Fruit fly (Drosophila melanogaster) whole organism, prepupa: ENCODE data around the gene CG10874.

Experiments used
- Blimp-1 ChIP-seq: fragments of 200-800 bp; sonication (Bioruptor generic); optimal IDR thresholded peaks from 3 replicates; lab custom pipeline; 2017; ENCODE audit warnings: missing biosample characterization, missing genetic modification characterization, mild to moderate bottlenecking, moderate library complexity, missing genetic modification reagents
- CG10631 ChIP-seq: fragments of 200-800 bp; sonication (Bioruptor generic); optimal IDR thresholded peaks from 2 replicates; lab custom pipeline; 2016; ENCODE audit warnings: missing biosample characterization, missing genetic modification characterization
- CG11294 ChIP-seq: fragments of 200-800 bp; sonication (Bioruptor generic); IDR thresholded peaks from 2 replicates; pipeline ENCODE4 v1.3.6; 2022; ENCODE audit warnings: missing biosample characterization, missing genetic modification characterization
- CG11762 ChIP-seq: fragments of 200-800 bp; sonication (Bioruptor generic); optimal IDR thresholded peaks from 3 replicates; lab custom pipeline; 2016; ENCODE audit warnings: missing biosample characterization, missing genetic modification characterization; ENCODE audit not compliant: insufficient read depth
- CG15336 ChIP-seq: fragments of 200-800 bp; sonication (Bioruptor generic); IDR thresholded peaks from 2 replicates; pipeline ENCODE4 v1.3.6; 2022; ENCODE audit warnings: missing biosample characterization, missing genetic modification characterization
- CG1621 ChIP-seq: fragments of 200-800 bp; sonication (Bioruptor generic); optimal IDR thresholded peaks from 3 replicates; lab custom pipeline; 2018; ENCODE audit warnings: missing biosample characterization, mild to moderate bottlenecking, missing genetic modification characterization
- CG16779 ChIP-seq: fragments of 200-800 bp; sonication (Bioruptor generic); optimal IDR thresholded peaks from 3 replicates; lab custom pipeline; 2017; ENCODE audit warnings: missing biosample characterization, mild to moderate bottlenecking, missing genetic modification characterization
- CG3032 ChIP-seq: fragments of 200-800 bp; optimal IDR thresholded peaks from 2 replicates; lab custom pipeline; 2019; ENCODE audit warnings: missing biosample characterization, mild to moderate bottlenecking, missing genetic modification characterization, moderate library complexity
- CG31627 ChIP-seq: fragments of 200-800 bp; sonication (Bioruptor generic); optimal IDR thresholded peaks from 3 replicates; lab custom pipeline; 2016; ENCODE audit warnings: missing biosample characterization, missing genetic modification characterization
- CG32006 ChIP-seq: fragments of 200-800 bp; sonication (Bioruptor generic); optimal IDR thresholded peaks from 3 replicates; lab custom pipeline; 2017; ENCODE audit warnings: missing biosample characterization, mild to moderate bottlenecking, missing genetic modification characterization
- CG34406 ChIP-seq: fragments of 200-800 bp; sonication (Bioruptor generic); optimal IDR thresholded peaks from 3 replicates; lab custom pipeline; 2016; ENCODE audit warnings: missing biosample characterization, missing genetic modification characterization
- CG3919 ChIP-seq: fragments of 200-800 bp; sonication (Bioruptor generic); optimal IDR thresholded peaks from 3 replicates; lab custom pipeline; 2016; ENCODE audit warnings: missing biosample characterization, missing genetic modification characterization
- CG4318 ChIP-seq: fragments of 200-800 bp; sonication (Bioruptor generic); optimal IDR thresholded peaks from 3 replicates; lab custom pipeline; 2017; ENCODE audit warnings: missing biosample characterization, mild to moderate bottlenecking, missing genetic modification characterization
- CG6163 ChIP-seq: fragments of 200-800 bp; sonication (Bioruptor generic); IDR thresholded peaks from 3 replicates; pipeline ENCODE4 v1.3.6; 2022; ENCODE audit warnings: missing biosample characterization, missing genetic modification characterization
- CG6792 ChIP-seq: fragments of 200-800 bp; sonication (Bioruptor generic); optimal IDR thresholded peaks from 3 replicates; lab custom pipeline; 2016; ENCODE audit warnings: missing biosample characterization, missing genetic modification characterization
- CG6808 ChIP-seq: fragments of 200-800 bp; sonication (Bioruptor generic); optimal IDR thresholded peaks from 3 replicates; lab custom pipeline; 2017; ENCODE audit warnings: missing biosample characterization, missing genetic modification characterization, mild to moderate bottlenecking, moderate library complexity, missing genetic modification reagents
- CG6854 ChIP-seq: fragments of 200-800 bp; sonication (Bioruptor generic); optimal IDR thresholded peaks from 2 replicates; lab custom pipeline; 2017; ENCODE audit warnings: missing biosample characterization, mild to moderate bottlenecking, missing genetic modification characterization
- CG7368 ChIP-seq: fragments of 200-800 bp; sonication (Bioruptor generic); optimal IDR thresholded peaks from 3 replicates; lab custom pipeline; 2016; ENCODE audit warnings: missing biosample characterization, missing genetic modification characterization
- CG8119 ChIP-seq: fragments of 200-800 bp; sonication (Bioruptor generic); IDR thresholded peaks from 3 replicates; pipeline ENCODE4 v1.3.6; 2022; ENCODE audit warnings: missing biosample characterization, missing genetic modification characterization
- CG8319 ChIP-seq: fragments of 200-800 bp; sonication (Bioruptor generic); optimal IDR thresholded peaks from 3 replicates; lab custom pipeline; 2016; ENCODE audit warnings: missing biosample characterization, missing genetic modification characterization
- CG8632 ChIP-seq: fragments of 200-800 bp; sonication (Bioruptor generic); optimal IDR thresholded peaks from 3 replicates; lab custom pipeline; 2016; ENCODE audit warnings: missing biosample characterization, missing genetic modification characterization
- CG9139 ChIP-seq: fragments of 200-800 bp; sonication (Bioruptor generic); optimal IDR thresholded peaks from 3 replicates; lab custom pipeline; 2017; ENCODE audit warnings: missing biosample characterization, mild to moderate bottlenecking, missing genetic modification characterization
- Eip93F ChIP-seq: fragments of 200-800 bp; sonication (Bioruptor generic); optimal IDR thresholded peaks from 2 replicates; lab custom pipeline; 2016; ENCODE audit warnings: missing biosample characterization, mild to moderate bottlenecking, missing genetic modification characterization
- Ets21C ChIP-seq: fragments of 200-800 bp; sonication (Bioruptor generic); optimal IDR thresholded peaks from 3 replicates; lab custom pipeline; 2016; ENCODE audit warnings: missing biosample characterization, missing genetic modification characterization
- Ets96B ChIP-seq: fragments of 200-800 bp; optimal IDR thresholded peaks from 2 replicates; lab custom pipeline; 2019; ENCODE audit warnings: missing biosample characterization, mild to moderate bottlenecking, missing genetic modification characterization, moderate library complexity
- Hr38 ChIP-seq: sonication (Bioruptor generic); optimal IDR thresholded peaks from 2 replicates; lab custom pipeline; 2016; ENCODE audit warnings: missing biosample characterization, missing genetic modification characterization
- Hr4 ChIP-seq: fragments of 200-800 bp; sonication (Bioruptor generic); optimal IDR thresholded peaks from 3 replicates; lab custom pipeline; 2016; ENCODE audit warnings: missing biosample characterization, missing genetic modification characterization
- Lpt ChIP-seq: fragments of 200-800 bp; sonication (Bioruptor generic); optimal IDR thresholded peaks from 3 replicates; lab custom pipeline; 2016; ENCODE audit warnings: missing biosample characterization, missing genetic modification characterization
- Met ChIP-seq: fragments of 200-800 bp; sonication (Bioruptor generic); optimal IDR thresholded peaks from 3 replicates; lab custom pipeline; 2016; ENCODE audit warnings: missing biosample characterization, missing genetic modification characterization
- OdsH ChIP-seq: fragments of 200-800 bp; sonication (Bioruptor generic); optimal IDR thresholded peaks from 3 replicates; lab custom pipeline; 2016; ENCODE audit warnings: missing biosample characterization, missing genetic modification characterization
- Smox ChIP-seq: fragments of 200-800 bp; sonication (Bioruptor generic); optimal IDR thresholded peaks from 3 replicates; lab custom pipeline; 2016; ENCODE audit warnings: missing biosample characterization, missing genetic modification characterization
- Sox102F ChIP-seq: fragments of 200-800 bp; sonication (Bioruptor generic); optimal IDR thresholded peaks from 2 replicates; lab custom pipeline; 2016; ENCODE audit warnings: missing biosample characterization, mild to moderate bottlenecking, missing genetic modification characterization
- Sox14 ChIP-seq: fragments of 200-800 bp; sonication (Bioruptor generic); optimal IDR thresholded peaks from 3 replicates; lab custom pipeline; 2016; ENCODE audit warnings: missing biosample characterization, missing genetic modification characterization
- Sox15 ChIP-seq: fragments of 200-800 bp; sonication (Bioruptor generic); optimal IDR thresholded peaks from 3 replicates; lab custom pipeline; 2016; ENCODE audit warnings: missing biosample characterization, missing genetic modification characterization
- cyc ChIP-seq: fragments of 200-800 bp; sonication (Bioruptor generic); optimal IDR thresholded peaks from 3 replicates; lab custom pipeline; 2016; ENCODE audit warnings: missing biosample characterization, missing genetic modification characterization
- dac ChIP-seq: fragments of 200-800 bp; sonication (Bioruptor generic); optimal IDR thresholded peaks from 2 replicates; lab custom pipeline; 2017; ENCODE audit warnings: missing biosample characterization, mild to moderate bottlenecking, missing genetic modification characterization
- dsx ChIP-seq: fragments of 200-800 bp; optimal IDR thresholded peaks from 3 replicates; lab custom pipeline; 2019; ENCODE audit warnings: missing biosample characterization, mild to moderate bottlenecking, missing genetic modification characterization, moderate library complexity; ENCODE audit not compliant: poor library complexity, severe bottlenecking
- eg ChIP-seq: fragments of 200-800 bp; sonication (Bioruptor generic); IDR thresholded peaks from 3 replicates; pipeline ENCODE4 v1.3.6; 2022; ENCODE audit warnings: missing biosample characterization, missing genetic modification characterization
- esn ChIP-seq: fragments of 200-800 bp; sonication (Bioruptor generic); optimal IDR thresholded peaks from 2 replicates; lab custom pipeline; 2016; ENCODE audit warnings: missing biosample characterization, mild to moderate bottlenecking, missing genetic modification characterization, moderate library complexity
- fd59A ChIP-seq: fragments of 200-800 bp; sonication (Bioruptor generic); optimal IDR thresholded peaks from 2 replicates; lab custom pipeline; 2017; ENCODE audit warnings: missing biosample characterization, mild to moderate bottlenecking, missing genetic modification characterization, missing genetic modification reagents
- fd85E ChIP-seq: fragments of 200-800 bp; sonication (Bioruptor generic); optimal IDR thresholded peaks from 3 replicates; lab custom pipeline; 2016; ENCODE audit warnings: missing biosample characterization, missing genetic modification characterization
- fkh ChIP-seq: fragments of 200-800 bp; sonication (Bioruptor generic); optimal IDR thresholded peaks from 3 replicates; lab custom pipeline; 2017; ENCODE audit warnings: missing biosample characterization, mild to moderate bottlenecking, missing genetic modification characterization, moderate library complexity
- lz ChIP-seq: fragments of 200-800 bp; sonication (Bioruptor generic); optimal IDR thresholded peaks from 3 replicates; lab custom pipeline; 2016; ENCODE audit warnings: missing biosample characterization, missing genetic modification characterization
- pdm3 ChIP-seq: fragments of 200-800 bp; sonication (Bioruptor generic); optimal IDR thresholded peaks from 3 replicates; lab custom pipeline; 2016; ENCODE audit warnings: missing biosample characterization, missing genetic modification characterization
- salr ChIP-seq, 2 experiments: fragments of 200-800 bp; sonication (Bioruptor generic); optimal IDR thresholded peaks; 3 replicates each; lab custom pipeline; 2016 to 2018; ENCODE audit warnings: missing biosample characterization in 2 of 2, missing genetic modification characterization in 2 of 2, mild to moderate bottlenecking in 1 of 2
- spab ChIP-seq: fragments of 200-800 bp; sonication (Bioruptor generic); optimal IDR thresholded peaks from 2 replicates; lab custom pipeline; 2017; ENCODE audit warnings: missing biosample characterization, mild to moderate bottlenecking, missing genetic modification characterization, missing genetic modification reagents
- ss ChIP-seq, 2 experiments: fragments of 200-800 bp; sonication (Bioruptor generic); optimal IDR thresholded peaks; 2 replicates in 1 of 2; 3 replicates in 1 of 2; lab custom pipeline; 2017 to 2018; ENCODE audit warnings: mild to moderate bottlenecking in 2 of 2, missing biosample characterization in 2 of 2, missing genetic modification characterization in 2 of 2, moderate library complexity in 1 of 2
- svp ChIP-seq: fragments of 200-800 bp; sonication (Bioruptor generic); peaks from one replicate; lab custom pipeline; 2016; ENCODE audit warnings: missing biosample characterization, missing genetic modification characterization
- topi ChIP-seq: fragments of 200-800 bp; sonication (Bioruptor generic); optimal IDR thresholded peaks from 3 replicates; lab custom pipeline; 2016; ENCODE audit warnings: missing biosample characterization, missing genetic modification characterization
- vri ChIP-seq: fragments of 200-800 bp; sonication (Bioruptor generic); optimal IDR thresholded peaks from 3 replicates; lab custom pipeline; 2016; ENCODE audit warnings: missing biosample characterization, mild to moderate bottlenecking, missing genetic modification characterization

The CG10874 gene

DNA sequence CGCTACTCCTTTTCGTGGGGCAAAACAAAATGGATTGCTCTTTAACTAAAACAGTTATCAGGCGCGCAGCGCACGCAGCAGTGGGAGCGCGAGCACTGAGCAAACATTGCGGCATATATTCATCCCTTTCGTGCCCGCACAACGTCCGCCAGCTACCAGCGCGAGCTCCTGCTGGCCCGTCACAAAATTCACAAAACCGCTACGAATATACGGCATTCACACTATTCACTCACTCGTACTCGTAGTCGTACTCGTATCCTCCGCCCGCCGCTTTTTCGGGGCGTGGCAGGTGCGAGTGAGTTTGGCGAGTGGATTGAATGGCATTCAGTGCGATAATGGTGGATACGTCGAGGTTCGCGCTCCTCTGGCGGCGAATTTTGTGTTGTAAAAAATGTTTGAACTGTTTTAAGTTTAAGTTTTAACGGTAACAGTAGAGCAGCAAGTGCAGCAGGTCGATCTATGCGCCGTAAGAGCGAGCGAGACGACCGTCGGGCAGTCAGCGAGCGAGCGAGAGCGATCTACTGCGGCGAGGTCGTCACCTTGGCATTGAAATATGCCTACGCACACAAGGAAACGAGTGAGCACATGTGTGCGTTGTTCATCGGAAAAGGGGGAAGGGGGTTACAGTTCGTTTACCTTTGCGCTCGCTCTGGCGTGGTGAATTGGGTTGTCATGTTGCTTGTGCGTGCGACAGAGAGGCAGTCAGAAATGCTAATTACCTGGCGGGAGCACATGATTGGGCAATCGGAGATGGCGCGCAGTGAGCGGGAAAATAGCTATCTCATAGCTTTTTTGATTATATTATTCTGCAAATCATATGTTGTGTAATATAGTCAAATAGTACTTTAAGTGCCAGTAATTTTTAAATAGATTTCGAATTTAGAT, 4.6 kb upstream of the CG10874 start:
- TF ChIP-seq OdsH (GFP tag; lab: Kevin White, UChicago) = peak; percentile 68
- peak; percentile 43 for TF ChIP-seq CG6854
- TF ChIP-seq topi (GFP tag; lab: Kevin White, UChicago) = peak; percentile 58
- TF ChIP-seq CG7368 (GFP tag; lab: Kevin White, UChicago) = no peak
- TF ChIP-seq svp (GFP tag; lab: Kevin White, UChicago) = peak; percentile 100
- no peak for TF ChIP-seq CG11294 (GFP tag; lab: Robert Waterston, UW)
- peak; percentile 30 for TF ChIP-seq CG11762 (GFP tag; lab: Kevin White, UChicago)
- peak; percentile 31 for TF ChIP-seq CG8319 (GFP tag; lab: Kevin White, UChicago)
- TF ChIP-seq fd85E (GFP tag; lab: Kevin White, UChicago) = no peak
- peak; percentile 21 for TF ChIP-seq Blimp-1 (GFP tag; lab: Kevin White, UChicago)
- TF ChIP-seq spab = no peak
- TF ChIP-seq CG1621 = peak; percentile 93
- TF ChIP-seq dac (GFP tag; lab: Kevin White, UChicago) = peak; percentile 34
- no peak for TF ChIP-seq CG8119
- TF ChIP-seq CG4318 (GFP tag; lab: Kevin White, UChicago) = peak; percentile 37
- peak; percentile 67 for TF ChIP-seq CG32006 (GFP tag; lab: Kevin White, UChicago)
- peak in 1 of 2 experiments; percentile 77 for TF ChIP-seq salr (GFP tag; optimal IDR thresholded peaks at IDR 0.05; lab: Kevin White, UChicago)
- TF ChIP-seq CG6792 (GFP tag; lab: Kevin White, UChicago) = peak; percentile 23
- TF ChIP-seq CG31627 (GFP tag; lab: Kevin White, UChicago) = peak; percentile 65
- TF ChIP-seq lz (GFP tag; lab: Kevin White, UChicago) = peak; percentile 61
- peak; percentile 48 for TF ChIP-seq Sox14 (GFP tag; lab: Kevin White, UChicago)
- TF ChIP-seq CG6163 (GFP tag; lab: Robert Waterston, UW) = no peak
- TF ChIP-seq Sox15 (GFP tag; lab: Kevin White, UChicago) = no peak
- peak; percentile 74 for TF ChIP-seq Met
- TF ChIP-seq Hr38 = no peak
- TF ChIP-seq CG3919 (GFP tag; lab: Kevin White, UChicago) = peak; percentile 32
- no peak for TF ChIP-seq Eip93F
- peak; percentile 48 for TF ChIP-seq cyc (GFP tag; lab: Kevin White, UChicago)
- TF ChIP-seq CG9139 (GFP tag; lab: Kevin White, UChicago) = peak; percentile 67
- peak; percentile 55 for TF ChIP-seq CG6808
- peak; percentile 52 for TF ChIP-seq Ets21C (GFP tag; lab: Kevin White, UChicago)
- TF ChIP-seq vri (GFP tag; lab: Kevin White, UChicago) = peak; percentile 96
- TF ChIP-seq dsx = peak; percentile 60
- TF ChIP-seq CG15336 (GFP tag; lab: Robert Waterston, UW) = no peak
- peak; percentile 63 for TF ChIP-seq Smox (GFP tag; lab: Kevin White, UChicago)
- peak; percentile 99 for TF ChIP-seq fkh
- TF ChIP-seq Hr4 (GFP tag; lab: Kevin White, UChicago) = peak; percentile 46
- TF ChIP-seq CG3032 = peak; percentile 31
- TF ChIP-seq eg (GFP tag; lab: Robert Waterston, UW) = no peak
- TF ChIP-seq CG16779 (tag; lab: Kevin White, UChicago) = peak; percentile 65
- peak; percentile 69 for TF ChIP-seq pdm3 (GFP tag; lab: Kevin White, UChicago)
- TF ChIP-seq Lpt (GFP tag; lab: Kevin White, UChicago) = peak; percentile 41
- TF ChIP-seq CG8632 = peak; percentile 7
- peak; percentile 0 for TF ChIP-seq fd59A (GFP tag; lab: Kevin White, UChicago)
- TF ChIP-seq Sox102F = peak; percentile 43
- TF ChIP-seq CG10631 = peak; percentile 74
- TF ChIP-seq CG34406 (GFP tag; lab: Kevin White, UChicago) = peak; percentile 1
- peak; percentile 62 to 78 for TF ChIP-seq ss (GFP tag; optimal IDR thresholded peaks at IDR 0.05; lab: Kevin White, UChicago)
- TF ChIP-seq esn (GFP tag; lab: Kevin White, UChicago) = peak; percentile 52
- TF ChIP-seq Ets96B (tag; lab: Kevin White, UChicago) = peak; percentile 44
